Fruit fly (Drosophila melanogaster): ENCODE data around the gene Bin1.
A peak's percentile ranks its signal among the peaks of the same experiment; 100 is the strongest.

The Bin1 gene

dm6 chr3R:16152369-16152768 is 37.0 kb downstream of the Bin1 start:
- TF ChIP-seq Poxn (GFP tag; IDR thresholded peaks at IDR 0.05) (no peak), dysf (GFP tag; IDR thresholded peaks at IDR 0.05) (no peak), ato (GFP tag; IDR thresholded peaks at IDR 0.05; ENCODE audit: partially characterized antibody) (no peak), CG11696 (GFP tag; IDR thresholded peaks at IDR 0.05) (no peak), HmgZ (tag; optimal IDR thresholded peaks at IDR 0.05) (no peak), fru (optimal IDR thresholded peaks at IDR 0.05) (no peak), tin (GFP tag; optimal IDR thresholded peaks at IDR 0.05) (no peak), D (optimal IDR thresholded peaks at IDR 0.05) (no peak), D (GFP tag; optimal IDR thresholded peaks at IDR 0.05) (peak; percentile 39), Nf-YB (GFP tag; optimal IDR thresholded peaks at IDR 0.05) (no peak), ewg (GFP tag; optimal IDR thresholded peaks at IDR 0.05) (peak; percentile 8), cg (GFP tag; optimal IDR thresholded peaks at IDR 0.05) (no peak), caup (GFP tag; optimal IDR thresholded peaks at IDR 0.05; ENCODE audit: severe bottlenecking) (no peak), zen (tag; optimal IDR thresholded peaks at IDR 0.05) (no peak), CG8359 (GFP tag; optimal IDR thresholded peaks at IDR 0.05; ENCODE audit: borderline replicate concordance) (no peak), Xbp1 (GFP tag; optimal IDR thresholded peaks at IDR 0.05) (no peak), CG5180 (GFP tag; optimal IDR thresholded peaks at IDR 0.05) (no peak), CG15073 (GFP tag; optimal IDR thresholded peaks at IDR 0.05) (no peak), CG11398 (GFP tag; optimal IDR thresholded peaks at IDR 0.05) (no peak), Trl (optimal IDR thresholded peaks at IDR 0.05) (no peak), Trl (GFP tag; optimal IDR thresholded peaks at IDR 0.05) (no peak), pum (GFP tag; optimal IDR thresholded peaks at IDR 0.05) (no peak), CG6854 (GFP tag; optimal IDR thresholded peaks at IDR 0.05) (no peak), ham (GFP tag; IDR thresholded peaks at IDR 0.05) (no peak), CoRest (tag; optimal IDR thresholded peaks at IDR 0.05) (no peak), CG15011 (GFP tag; optimal IDR thresholded peaks at IDR 0.05) (no peak), CG4404 (GFP tag; IDR thresholded peaks at IDR 0.05) (no peak), Pdp1 (GFP tag; optimal IDR thresholded peaks at IDR 0.05) (no peak), twi (tag; optimal IDR thresholded peaks at IDR 0.05) (no peak), CG12942 (GFP tag; optimal IDR thresholded peaks at IDR 0.05) (no peak), Abd-B (GFP tag; optimal IDR thresholded peaks at IDR 0.05) (no peak), CG4730 (GFP tag; IDR thresholded peaks at IDR 0.05) (no peak), CG12236 (GFP tag; optimal IDR thresholded peaks at IDR 0.05) (no peak), CG31441 (GFP tag; IDR thresholded peaks at IDR 0.05) (no peak), dm (GFP tag; optimal IDR thresholded peaks at IDR 0.05) (no peak), CG17385 (GFP tag; optimal IDR thresholded peaks at IDR 0.05) (no peak), bab2 (GFP tag; optimal IDR thresholded peaks at IDR 0.05) (no peak), HLH54F (GFP tag; optimal IDR thresholded peaks at IDR 0.05) (no peak), Hey (tag; optimal IDR thresholded peaks at IDR 0.05) (peak; percentile 96), CG7786 (GFP tag; optimal IDR thresholded peaks at IDR 0.05) (no peak), CG4854 (GFP tag; optimal IDR thresholded peaks at IDR 0.05) (no peak), gcm (GFP tag; optimal IDR thresholded peaks at IDR 0.05) (no peak), CG10321 (GFP tag; IDR thresholded peaks at IDR 0.05) (no peak), gsb-n (tag; optimal IDR thresholded peaks at IDR 0.05) (peak; percentile 62), CG17802 (tag; optimal IDR thresholded peaks at IDR 0.05) (no peak), CG14710 (tag; optimal IDR thresholded peaks at IDR 0.05) (no peak), NC2β (GFP tag; optimal IDR thresholded peaks at IDR 0.05) (no peak), seq (GFP tag; IDR thresholded peaks at IDR 0.05) (no peak), oc (tag; optimal IDR thresholded peaks at IDR 0.05) (peak; percentile 50), CG30403 (GFP tag; optimal IDR thresholded peaks at IDR 0.05) (no peak), pros (GFP tag; optimal IDR thresholded peaks at IDR 0.05) (peak; percentile 53), odd (GFP tag; optimal IDR thresholded peaks at IDR 0.05) (no peak)
